Fruit fly (Drosophila melanogaster): Measurements from ENCODE around the gene CG33269.

The CG33269 gene

dm6 chr3L:11555662-11556460 is 26.1 kb downstream of the CG33269 start:
- peak; percentile 62 for TF ChIP-seq gl (tag; optimal IDR thresholded peaks at IDR 0.05)
- TF ChIP-seq CG12605 (GFP tag; IDR thresholded peaks at IDR 0.05), result peak; percentile 47; the same call in 1 of the 2 replicates
- TF ChIP-seq fd96Ca (GFP tag; IDR thresholded peaks at IDR 0.05), result peak; percentile 69; the same call in 1 of the 3 replicates
- peak; percentile 9 for TF ChIP-seq EcR (GFP tag; optimal IDR thresholded peaks at IDR 0.05)
- peak; percentile 54 for TF ChIP-seq CG15710 (tag; optimal IDR thresholded peaks at IDR 0.05)
- peak; percentile 73 for TF ChIP-seq CG9948 (tag; optimal IDR thresholded peaks at IDR 0.05)
- TF ChIP-seq Pif1B (GFP tag; optimal IDR thresholded peaks at IDR 0.05), result no peak
- TF ChIP-seq Snoo (tag; optimal IDR thresholded peaks at IDR 0.05), result no peak
- no peak for TF ChIP-seq rn (GFP tag; IDR thresholded peaks at IDR 0.05)
- no peak for TF ChIP-seq Pif1A (GFP tag; optimal IDR thresholded peaks at IDR 0.05)
- TF ChIP-seq D1 (tag; optimal IDR thresholded peaks at IDR 0.05), result peak; percentile 17
- TF ChIP-seq CG17806 (tag; optimal IDR thresholded peaks at IDR 0.05), result peak; percentile 66
- TF ChIP-seq CG14655 (GFP tag; optimal IDR thresholded peaks at IDR 0.05), result peak; percentile 71
- peak; percentile 28; the same call in 1 of the 2 replicates for TF ChIP-seq Ets98B (GFP tag; IDR thresholded peaks at IDR 0.05)
- peak; percentile 55 for TF ChIP-seq CG13204 (GFP tag; optimal IDR thresholded peaks at IDR 0.05)
- no peak for TF ChIP-seq CG10348 (GFP tag; IDR thresholded peaks at IDR 0.05)
- TF ChIP-seq CG34367 (tag; optimal IDR thresholded peaks at IDR 0.05), result peak; percentile 28
- peak; percentile 75 for TF ChIP-seq CG32121 (GFP tag; IDR thresholded peaks at IDR 0.05)
- TF ChIP-seq CG8301 (tag; optimal IDR thresholded peaks at IDR 0.05), result peak; percentile 82
- peak; percentile 48; the same call in 1 of the 3 replicates for TF ChIP-seq CG4496 (GFP tag; IDR thresholded peaks at IDR 0.05)
- TF ChIP-seq CG8159 (tag; optimal IDR thresholded peaks at IDR 0.05), result peak; percentile 75

dm6 chr3L:11554796-11555195 is 27.2 kb downstream of the CG33269 start:
- TF ChIP-seq Ets98B (GFP tag; IDR thresholded peaks at IDR 0.05) (no peak; the same call in 1 of the 2 replicates), CG12605 (GFP tag; IDR thresholded peaks at IDR 0.05) (no peak), CG8159 (tag; optimal IDR thresholded peaks at IDR 0.05) (no peak), CG4496 (GFP tag; IDR thresholded peaks at IDR 0.05) (no peak)

DNA sequence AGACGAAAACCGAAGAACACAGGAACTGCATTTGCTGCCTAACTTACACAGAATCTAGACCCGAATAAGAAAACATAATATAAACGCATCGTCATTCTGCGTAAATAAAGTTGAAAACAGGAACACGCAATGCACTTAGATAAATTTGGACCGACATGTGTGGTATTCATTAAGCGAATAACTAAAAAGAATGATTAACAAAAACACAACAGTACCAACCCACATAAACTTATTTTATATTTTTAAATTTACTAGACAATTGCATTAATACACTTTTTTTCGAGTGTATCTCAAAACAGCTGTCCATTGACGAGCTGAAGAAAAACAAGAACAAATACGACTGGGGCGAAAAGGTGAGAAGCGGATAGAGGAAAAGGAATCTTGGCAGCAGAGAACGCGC is 27.7 kb downstream of the CG33269 start:
- TF ChIP-seq CG8301 (tag; optimal IDR thresholded peaks at IDR 0.05) (peak; percentile 68), rn (GFP tag; IDR thresholded peaks at IDR 0.05) (peak; percentile 41), gl (tag; optimal IDR thresholded peaks at IDR 0.05) (peak; percentile 27), Pif1A (GFP tag; optimal IDR thresholded peaks at IDR 0.05) (peak; percentile 49), Ets98B (GFP tag; IDR thresholded peaks at IDR 0.05) (peak; percentile 53; the same call in 1 of the 2 replicates), Pif1B (GFP tag; optimal IDR thresholded peaks at IDR 0.05) (peak; percentile 56), CG17806 (tag; optimal IDR thresholded peaks at IDR 0.05) (peak; percentile 73), CG32121 (GFP tag; IDR thresholded peaks at IDR 0.05) (peak; percentile 56), CG14655 (GFP tag; optimal IDR thresholded peaks at IDR 0.05) (peak; percentile 79), Snoo (tag; optimal IDR thresholded peaks at IDR 0.05) (peak; percentile 49), CG8159 (tag; optimal IDR thresholded peaks at IDR 0.05) (peak; percentile 81), CG12605 (GFP tag; IDR thresholded peaks at IDR 0.05) (peak; percentile 49), CG34367 (tag; optimal IDR thresholded peaks at IDR 0.05) (peak; percentile 54), CG9948 (tag; optimal IDR thresholded peaks at IDR 0.05) (peak; percentile 55), CG13204 (GFP tag; optimal IDR thresholded peaks at IDR 0.05) (no peak), EcR (GFP tag; optimal IDR thresholded peaks at IDR 0.05) (no peak), CG10348 (GFP tag; IDR thresholded peaks at IDR 0.05) (no peak), CG15710 (tag; optimal IDR thresholded peaks at IDR 0.05) (peak; percentile 71), CG4496 (GFP tag; IDR thresholded peaks at IDR 0.05) (peak; percentile 61; the same call in 2 of the 3 replicates), D1 (tag; optimal IDR thresholded peaks at IDR 0.05) (no peak)

DNA sequence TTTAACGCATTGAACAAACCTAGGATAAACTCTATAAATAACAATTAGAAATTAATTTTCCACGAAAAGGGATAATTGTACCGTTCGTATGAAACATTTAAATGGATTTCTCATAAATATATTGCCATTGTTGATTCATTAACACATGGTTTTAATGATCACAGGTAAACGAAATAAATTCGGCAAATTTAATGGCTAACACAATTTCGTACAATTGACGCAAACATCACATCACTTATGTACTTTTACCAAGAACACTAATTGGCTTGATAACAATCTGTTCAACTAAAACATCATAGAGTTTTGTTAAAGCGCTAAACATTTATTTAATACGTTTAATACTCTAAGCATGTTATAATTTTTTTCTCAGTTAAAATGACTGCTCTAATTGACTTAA is 28.3 kb downstream of the CG33269 start:
- TF ChIP-seq CG10348 (GFP tag; IDR thresholded peaks at IDR 0.05) (no peak), CG15710 (tag; optimal IDR thresholded peaks at IDR 0.05) (no peak), Pif1B (GFP tag; optimal IDR thresholded peaks at IDR 0.05) (no peak), Pif1A (GFP tag; optimal IDR thresholded peaks at IDR 0.05) (no peak), CG9948 (tag; optimal IDR thresholded peaks at IDR 0.05) (no peak), CG14655 (GFP tag; optimal IDR thresholded peaks at IDR 0.05) (no peak), CG8301 (tag; optimal IDR thresholded peaks at IDR 0.05) (no peak), gl (tag; optimal IDR thresholded peaks at IDR 0.05) (no peak), CG17806 (tag; optimal IDR thresholded peaks at IDR 0.05) (no peak), D1 (tag; optimal IDR thresholded peaks at IDR 0.05) (no peak), rn (GFP tag; IDR thresholded peaks at IDR 0.05) (no peak), Ets98B (GFP tag; IDR thresholded peaks at IDR 0.05) (no peak), fd96Ca (GFP tag; IDR thresholded peaks at IDR 0.05) (no peak)

- peak; percentile 83 for TF ChIP-seq Ets98B (GFP tag; IDR thresholded peaks at IDR 0.05)
- no peak for TF ChIP-seq CG10348 (GFP tag; IDR thresholded peaks at IDR 0.05)
- peak; percentile 79 for TF ChIP-seq fd96Ca (GFP tag; IDR thresholded peaks at IDR 0.05)
- peak; percentile 61 for TF ChIP-seq CG15710 (tag; optimal IDR thresholded peaks at IDR 0.05)
- peak; percentile 94 for TF ChIP-seq CG13204 (GFP tag; optimal IDR thresholded peaks at IDR 0.05)
- no peak for TF ChIP-seq D1 (tag; optimal IDR thresholded peaks at IDR 0.05)
- TF ChIP-seq CG34367 (tag; optimal IDR thresholded peaks at IDR 0.05), result peak; percentile 65
- peak; percentile 57 for TF ChIP-seq Pif1B (GFP tag; optimal IDR thresholded peaks at IDR 0.05)
- TF ChIP-seq gl (tag; optimal IDR thresholded peaks at IDR 0.05), result peak; percentile 86
- peak; percentile 44 for TF ChIP-seq CG8301 (tag; optimal IDR thresholded peaks at IDR 0.05)
- TF ChIP-seq CG4496 (GFP tag; IDR thresholded peaks at IDR 0.05), result peak; percentile 69; the same call in 2 of the 3 replicates
- TF ChIP-seq EcR (GFP tag; optimal IDR thresholded peaks at IDR 0.05), result peak; percentile 81
- TF ChIP-seq CG8159 (tag; optimal IDR thresholded peaks at IDR 0.05), result peak; percentile 32
- TF ChIP-seq Snoo (tag; optimal IDR thresholded peaks at IDR 0.05), result peak; percentile 42
- peak; percentile 95 for TF ChIP-seq CG12605 (GFP tag; IDR thresholded peaks at IDR 0.05)
- TF ChIP-seq Pif1A (GFP tag; optimal IDR thresholded peaks at IDR 0.05), result peak; percentile 21
- no peak for TF ChIP-seq rn (GFP tag; IDR thresholded peaks at IDR 0.05)
- peak; percentile 65 for TF ChIP-seq CG14655 (GFP tag; optimal IDR thresholded peaks at IDR 0.05)
- peak; percentile 45 for TF ChIP-seq CG17806 (tag; optimal IDR thresholded peaks at IDR 0.05)
- peak; percentile 22 for TF ChIP-seq CG9948 (tag; optimal IDR thresholded peaks at IDR 0.05)
- TF ChIP-seq CG32121 (GFP tag; IDR thresholded peaks at IDR 0.05), result peak; percentile 79
These were observed 28.9 kb downstream of the CG33269 start for dm6 chr3L:11552996-11553671.

Data from whole organism, pupa.